Fruit fly (Drosophila melanogaster) whole organism, pupa: Measurements from ENCODE around the gene pasi2.

Source experiments
- CG10348 ChIP-seq: fragments of 200-800 bp; sonication (Bioruptor generic); IDR thresholded peaks from 2 replicates; pipeline ENCODE4 v1.3.6; 2022; ENCODE audit warnings: missing biosample characterization, missing genetic modification characterization
- CG12605 ChIP-seq: fragments of 200-800 bp; sonication (Bioruptor generic); IDR thresholded peaks from 2 replicates; pipeline ENCODE4 v1.3.6; 2022; ENCODE audit warnings: missing biosample characterization, missing genetic modification characterization
- CG13204 ChIP-seq: fragments of 200-800 bp; sonication (Bioruptor generic); optimal IDR thresholded peaks from 2 replicates; lab custom pipeline; 2018; ENCODE audit warnings: missing biosample characterization, mild to moderate bottlenecking, missing genetic modification characterization, moderate library complexity
- CG14655 ChIP-seq: fragments of 200-800 bp; sonication (Bioruptor generic); optimal IDR thresholded peaks from 3 replicates; lab custom pipeline; 2017; ENCODE audit warnings: mild to moderate bottlenecking, missing biosample characterization, missing genetic modification reagents, missing genetic modification characterization
- CG15710 ChIP-seq: fragments of 200-800 bp; sonication (Bioruptor generic); optimal IDR thresholded peaks from 2 replicates; lab custom pipeline; 2018; ENCODE audit warnings: missing biosample characterization, mild to moderate bottlenecking, missing genetic modification characterization, moderate library complexity
- CG17806 ChIP-seq: fragments of 200-800 bp; sonication (Bioruptor generic); optimal IDR thresholded peaks from 2 replicates; lab custom pipeline; 2018; ENCODE audit warnings: missing biosample characterization, mild to moderate bottlenecking, missing genetic modification characterization, moderate library complexity
- CG32121 ChIP-seq: fragments of 200-800 bp; sonication (Bioruptor generic); IDR thresholded peaks from 2 replicates; pipeline ENCODE4 v1.3.6; 2022; ENCODE audit warnings: missing biosample characterization, missing genetic modification characterization
- CG34367 ChIP-seq: fragments of 200-800 bp; sonication (Bioruptor generic); optimal IDR thresholded peaks from 2 replicates; lab custom pipeline; 2018; ENCODE audit warnings: missing biosample characterization, mild to moderate bottlenecking, missing genetic modification characterization
- CG4496 ChIP-seq: fragments of 200-800 bp; sonication (Bioruptor generic); IDR thresholded peaks from 3 replicates; pipeline ENCODE4 v1.3.6; 2022; ENCODE audit warnings: missing biosample characterization, missing genetic modification characterization
- CG8159 ChIP-seq: fragments of 200-800 bp; sonication (Bioruptor generic); optimal IDR thresholded peaks from 3 replicates; lab custom pipeline; 2018; ENCODE audit warnings: missing biosample characterization, mild to moderate bottlenecking, missing genetic modification characterization, moderate library complexity
- CG8301 ChIP-seq: fragments of 200-800 bp; sonication (Bioruptor generic); optimal IDR thresholded peaks from 2 replicates; lab custom pipeline; 2018; ENCODE audit warnings: missing biosample characterization, mild to moderate bottlenecking, missing genetic modification characterization
- CG9948 ChIP-seq: fragments of 200-800 bp; sonication (Bioruptor generic); optimal IDR thresholded peaks from 2 replicates; lab custom pipeline; 2018; ENCODE audit warnings: missing biosample characterization, mild to moderate bottlenecking, missing genetic modification characterization, moderate library complexity
- D1 ChIP-seq: fragments of 200-800 bp; sonication (Bioruptor generic); optimal IDR thresholded peaks from 2 replicates; lab custom pipeline; 2018; ENCODE audit warnings: missing biosample characterization, mild to moderate bottlenecking, missing genetic modification characterization, moderate library complexity
- EcR ChIP-seq: fragments of 200-800 bp; sonication (Bioruptor generic); optimal IDR thresholded peaks from 3 replicates; lab custom pipeline; 2019; ENCODE audit warnings: missing biosample characterization, missing genetic modification characterization, mild to moderate bottlenecking, moderate library complexity, missing genetic modification reagents
- Ets98B ChIP-seq: fragments of 200-800 bp; sonication (Bioruptor generic); IDR thresholded peaks from 2 replicates; pipeline ENCODE4 v1.3.6; 2022; ENCODE audit warnings: missing biosample characterization, missing genetic modification characterization
- Pif1A ChIP-seq: fragments of 200-800 bp; sonication (Bioruptor generic); optimal IDR thresholded peaks from 3 replicates; lab custom pipeline; 2016; ENCODE audit warnings: missing biosample characterization, missing genetic modification characterization
- Pif1B ChIP-seq: fragments of 200-800 bp; sonication (Bioruptor generic); optimal IDR thresholded peaks from 3 replicates; lab custom pipeline; 2016; ENCODE audit warnings: missing biosample characterization, missing genetic modification characterization
- Snoo ChIP-seq: fragments of 200-800 bp; sonication (Bioruptor generic); optimal IDR thresholded peaks from 3 replicates; lab custom pipeline; 2017; ENCODE audit warnings: missing biosample characterization, mild to moderate bottlenecking, missing genetic modification characterization, inconsistent platforms
- fd96Ca ChIP-seq: fragments of 200-800 bp; sonication (Bioruptor generic); IDR thresholded peaks from 3 replicates; pipeline ENCODE4 v1.3.6; 2022; ENCODE audit warnings: missing biosample characterization, missing genetic modification characterization
- gl ChIP-seq: fragments of 200-800 bp; sonication (Bioruptor generic); optimal IDR thresholded peaks from 2 replicates; lab custom pipeline; 2018; ENCODE audit warnings: missing biosample characterization, mild to moderate bottlenecking, missing genetic modification characterization
- rn ChIP-seq: fragments of 200-800 bp; sonication (Bioruptor generic); IDR thresholded peaks from 2 replicates; pipeline ENCODE4 v1.3.6; 2022; ENCODE audit warnings: missing biosample characterization, missing genetic modification characterization

Gene pasi2

dm6 chr3R:9334592-9335518, at the start of gene pasi2, which contains the start of gene Aduk:
pasi2 (plus strand) TSS chr3R:9335170.
Aduk (minus strand) TSS chr3R:9334714.
- TF ChIP-seq CG13204 (GFP tag; lab: Kevin White, UChicago) (no peak), CG8301 (tag; lab: Kevin White, UChicago) (no peak), CG32121 (GFP tag; lab: Robert Waterston, UW) (no peak), rn (GFP tag; lab: Robert Waterston, UW) (no peak), Pif1A (GFP tag; lab: Kevin White, UChicago) (no peak), CG10348 (no peak), CG17806 (no peak), Pif1B (no peak)

dm6 chr3R:9287710-9288109, 47.3 kb upstream of the pasi2 start:
- TF ChIP-seq CG8301 (tag; lab: Kevin White, UChicago) (no peak), CG9948 (tag; lab: Kevin White, UChicago) (no peak), CG12605 (no peak), CG15710 (tag; lab: Kevin White, UChicago) (no peak), CG8159 (no peak), gl (tag; lab: Kevin White, UChicago) (no peak), rn (GFP tag; lab: Robert Waterston, UW) (no peak), CG32121 (GFP tag; lab: Robert Waterston, UW) (no peak)

- TF ChIP-seq D1 (tag; lab: Kevin White, UChicago) (no peak), CG34367 (tag; lab: Kevin White, UChicago) (no peak), Snoo (tag; lab: Kevin White, UChicago) (no peak)
Observed at dm6 chr3R:9297163-9297562, 37.8 kb upstream of the pasi2 start.

- no peak for TF ChIP-seq CG4496 (GFP tag; lab: Robert Waterston, UW)
- TF ChIP-seq CG8159, result no peak
- TF ChIP-seq Ets98B (GFP tag; lab: Robert Waterston, UW), result no peak
- no peak for TF ChIP-seq CG9948 (tag; lab: Kevin White, UChicago)
- no peak for TF ChIP-seq CG10348
- TF ChIP-seq CG12605, result no peak
- TF ChIP-seq rn (GFP tag; lab: Robert Waterston, UW), result no peak
- TF ChIP-seq Pif1B, result no peak
- TF ChIP-seq CG13204 (GFP tag; lab: Kevin White, UChicago), result no peak
- TF ChIP-seq Snoo (tag; lab: Kevin White, UChicago), result no peak
- no peak for TF ChIP-seq CG15710 (tag; lab: Kevin White, UChicago)
- TF ChIP-seq gl (tag; lab: Kevin White, UChicago), result no peak
- no peak for TF ChIP-seq D1 (tag; lab: Kevin White, UChicago)
- TF ChIP-seq, all 21 proteins: peak for 0
Observed at dm6 chr3R:9321470-9321869, 13.5 kb upstream of the pasi2 start, which contains the start of gene HP1e. HP1e (plus strand) TSS chr3R:9321770.

dm6 chr3R:9328411-9328810, 6.6 kb upstream of the pasi2 start, which contains the start of gene CG8861:
CG8861 (minus strand) TSS chr3R:9328511.
- TF ChIP-seq CG10348 (no peak), CG15710 (tag; lab: Kevin White, UChicago) (no peak), CG32121 (GFP tag; lab: Robert Waterston, UW) (no peak), CG14655 (no peak)
- TF ChIP-seq, all 21 proteins: peak for 0

- TF ChIP-seq D1 (tag; lab: Kevin White, UChicago) (peak; percentile 58), Pif1B (no peak)
Observed at dm6 chr3R:9328812-9329211, 6.2 kb upstream of the pasi2 start.

dm6 chr3R:9330231-9330630, 4.7 kb upstream of the pasi2 start, which contains the start of gene CG12951:
CG12951 (minus strand) TSS chr3R:9330331.
- TF ChIP-seq Pif1A (GFP tag; lab: Kevin White, UChicago) (no peak), Snoo (tag; lab: Kevin White, UChicago) (no peak), CG9948 (tag; lab: Kevin White, UChicago) (no peak), EcR (GFP tag; lab: Kevin White, UChicago) (no peak), fd96Ca (GFP tag; lab: Robert Waterston, UW) (no peak), CG4496 (GFP tag; lab: Robert Waterston, UW) (no peak), CG14655 (no peak)
